Fruit fly (Drosophila melanogaster): ENCODE data around the gene CG4928.

CG4928 gene

dm6 chrX:16906065-16906464 lies 6.9 kb upstream of the CG4928 start (continued):
- TF ChIP-seq Met (GFP tag; optimal IDR thresholded peaks at IDR 0.05) = no peak
- no peak for TF ChIP-seq CG3032 (tag; optimal IDR thresholded peaks at IDR 0.05)
- TF ChIP-seq fd85E (GFP tag; optimal IDR thresholded peaks at IDR 0.05) = no peak
- no peak for TF ChIP-seq cyc (GFP tag; optimal IDR thresholded peaks at IDR 0.05)
- TF ChIP-seq Blimp-1 (GFP tag; optimal IDR thresholded peaks at IDR 0.05) = no peak
- TF ChIP-seq Smox (GFP tag; optimal IDR thresholded peaks at IDR 0.05) = no peak
- TF ChIP-seq fd59A (GFP tag; optimal IDR thresholded peaks at IDR 0.05) = no peak
- TF ChIP-seq fkh (GFP tag; optimal IDR thresholded peaks at IDR 0.05) = no peak
- TF ChIP-seq CG3919 (GFP tag; optimal IDR thresholded peaks at IDR 0.05) = no peak
- no peak for TF ChIP-seq CG11294 (GFP tag; IDR thresholded peaks at IDR 0.05)
- no peak for TF ChIP-seq CG11902 (GFP tag; optimal IDR thresholded peaks at IDR 0.05)
- no peak for TF ChIP-seq pdm3 (GFP tag; optimal IDR thresholded peaks at IDR 0.05)
- TF ChIP-seq CG8319 (GFP tag; optimal IDR thresholded peaks at IDR 0.05) = no peak
- TF ChIP-seq CG11762 (GFP tag; optimal IDR thresholded peaks at IDR 0.05; ENCODE audit: insufficient read depth) = no peak
- peak; percentile 17 for TF ChIP-seq Ets96B (tag; optimal IDR thresholded peaks at IDR 0.05)
- TF ChIP-seq vri (GFP tag; optimal IDR thresholded peaks at IDR 0.05) = no peak

DNA sequence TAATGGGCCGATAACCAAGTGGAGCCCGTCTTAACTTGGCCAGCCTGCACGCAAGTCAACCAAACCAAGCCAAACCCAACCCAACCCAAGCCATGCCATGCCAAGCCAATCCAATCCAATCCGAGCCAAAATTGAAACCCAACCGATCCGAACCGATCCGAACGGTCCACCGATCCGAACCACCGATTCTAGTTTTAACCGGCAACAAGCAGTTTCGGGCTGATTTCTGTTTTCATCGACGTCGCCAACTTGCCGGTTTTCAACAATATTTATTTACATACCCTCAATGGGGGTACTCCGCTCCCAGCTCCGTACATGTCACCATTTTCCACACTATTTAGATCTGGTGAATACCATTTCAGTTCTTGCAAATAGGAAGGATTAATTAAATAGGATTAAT lies 6.0 kb upstream of the CG4928 start:
- TF ChIP-seq Sox15 (GFP tag; optimal IDR thresholded peaks at IDR 0.05) (no peak), CG6276 (GFP tag; optimal IDR thresholded peaks at IDR 0.05) (no peak), CG34406 (GFP tag; optimal IDR thresholded peaks at IDR 0.05) (no peak), Sox102F (GFP tag; optimal IDR thresholded peaks at IDR 0.05) (no peak), fkh (GFP tag; optimal IDR thresholded peaks at IDR 0.05) (peak; percentile 9), Eip78C (GFP tag) (peak; percentile 55), Met (GFP tag; optimal IDR thresholded peaks at IDR 0.05) (no peak)

DNA sequence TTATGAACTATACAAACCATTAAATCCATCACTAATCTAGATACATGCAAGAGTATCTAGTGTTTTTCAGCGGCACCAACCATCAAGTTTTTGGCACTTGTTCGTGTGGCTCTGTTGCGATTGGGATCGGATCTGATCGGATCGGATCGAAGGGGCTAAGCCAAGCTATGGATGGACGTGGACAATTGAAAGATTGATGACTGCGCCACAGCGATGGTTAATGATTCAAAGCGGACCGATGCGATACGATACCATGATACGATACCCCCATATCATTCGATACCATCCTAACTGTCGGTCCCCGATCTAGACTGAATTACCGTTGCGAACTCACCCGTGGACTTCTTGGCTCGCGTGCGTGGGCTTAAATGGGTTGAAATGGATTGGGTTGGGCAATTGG lies 5.3 kb upstream of the CG4928 start:
- no peak for TF ChIP-seq CG3032 (tag; optimal IDR thresholded peaks at IDR 0.05)
- TF ChIP-seq lz (GFP tag; optimal IDR thresholded peaks at IDR 0.05) = no peak

dm6 chrX:16909297-16909696 lies 3.7 kb upstream of the CG4928 start:
- TF ChIP-seq fkh (GFP tag; optimal IDR thresholded peaks at IDR 0.05) (peak; percentile 54), svp (GFP tag) (peak; percentile 41), ss (GFP tag; optimal IDR thresholded peaks at IDR 0.05) (no peak)

DNA sequence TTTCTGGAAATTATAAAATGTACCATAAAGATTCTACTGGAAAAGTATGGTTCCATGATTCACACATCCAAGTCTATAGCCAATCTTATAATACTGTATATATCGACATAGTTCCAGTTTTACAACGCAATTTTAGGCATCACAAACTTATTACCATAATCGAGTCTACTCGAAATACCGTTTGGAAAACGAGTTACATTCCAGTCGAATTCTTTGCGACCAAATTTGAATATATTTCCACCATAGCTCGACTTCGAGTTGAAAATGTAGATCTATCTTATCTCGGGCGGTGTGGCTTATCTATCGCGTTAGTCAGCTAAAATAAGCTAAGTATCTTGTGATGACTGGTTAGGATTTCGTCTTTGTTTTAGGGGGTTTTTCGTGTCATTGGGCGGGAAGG lies 3.1 kb upstream of the CG4928 start:
- no peak for TF ChIP-seq Sox14 (GFP tag; optimal IDR thresholded peaks at IDR 0.05)
- TF ChIP-seq CG6276 (GFP tag; optimal IDR thresholded peaks at IDR 0.05) = no peak
- TF ChIP-seq CG11762 (GFP tag; optimal IDR thresholded peaks at IDR 0.05; ENCODE audit: insufficient read depth) = no peak
- TF ChIP-seq CG6792 (GFP tag; optimal IDR thresholded peaks at IDR 0.05) = no peak
- no peak for TF ChIP-seq net (GFP tag; optimal IDR thresholded peaks at IDR 0.05)
- TF ChIP-seq CG9139 (GFP tag; optimal IDR thresholded peaks at IDR 0.05) = no peak
- TF ChIP-seq CG1621 (tag; optimal IDR thresholded peaks at IDR 0.05) = no peak
- TF ChIP-seq ss (GFP tag; optimal IDR thresholded peaks at IDR 0.05) = no peak
- TF ChIP-seq cyc (GFP tag; optimal IDR thresholded peaks at IDR 0.05) = no peak
- TF ChIP-seq CG3032 (tag; optimal IDR thresholded peaks at IDR 0.05) = no peak
- no peak for TF ChIP-seq CG8632 (GFP tag; optimal IDR thresholded peaks at IDR 0.05)
- no peak for TF ChIP-seq Smox (GFP tag; optimal IDR thresholded peaks at IDR 0.05)
- no peak for TF ChIP-seq Met (GFP tag; optimal IDR thresholded peaks at IDR 0.05)
- TF ChIP-seq Ets21C (GFP tag; optimal IDR thresholded peaks at IDR 0.05) = no peak
- no peak for TF ChIP-seq Ets96B (tag; optimal IDR thresholded peaks at IDR 0.05)

dm6 chrX:16911962-16912361 lies 1.0 kb upstream of the CG4928 start:
- TF ChIP-seq Sox102F (GFP tag; optimal IDR thresholded peaks at IDR 0.05) (no peak), Eip93F (GFP tag; optimal IDR thresholded peaks at IDR 0.05) (no peak), CG10669 (GFP tag; optimal IDR thresholded peaks at IDR 0.05) (no peak), dsx (GFP tag; optimal IDR thresholded peaks at IDR 0.05; ENCODE audit: poor library complexity, severe bottlenecking) (no peak), Hr38 (GFP tag; optimal IDR thresholded peaks at IDR 0.05) (no peak), Met (GFP tag; optimal IDR thresholded peaks at IDR 0.05) (no peak), fd85E (GFP tag; optimal IDR thresholded peaks at IDR 0.05) (no peak)

Measured in whole organism, prepupa.